Fruit fly (Drosophila melanogaster): Measurements from ENCODE around the gene PDCD-5.

DNA sequence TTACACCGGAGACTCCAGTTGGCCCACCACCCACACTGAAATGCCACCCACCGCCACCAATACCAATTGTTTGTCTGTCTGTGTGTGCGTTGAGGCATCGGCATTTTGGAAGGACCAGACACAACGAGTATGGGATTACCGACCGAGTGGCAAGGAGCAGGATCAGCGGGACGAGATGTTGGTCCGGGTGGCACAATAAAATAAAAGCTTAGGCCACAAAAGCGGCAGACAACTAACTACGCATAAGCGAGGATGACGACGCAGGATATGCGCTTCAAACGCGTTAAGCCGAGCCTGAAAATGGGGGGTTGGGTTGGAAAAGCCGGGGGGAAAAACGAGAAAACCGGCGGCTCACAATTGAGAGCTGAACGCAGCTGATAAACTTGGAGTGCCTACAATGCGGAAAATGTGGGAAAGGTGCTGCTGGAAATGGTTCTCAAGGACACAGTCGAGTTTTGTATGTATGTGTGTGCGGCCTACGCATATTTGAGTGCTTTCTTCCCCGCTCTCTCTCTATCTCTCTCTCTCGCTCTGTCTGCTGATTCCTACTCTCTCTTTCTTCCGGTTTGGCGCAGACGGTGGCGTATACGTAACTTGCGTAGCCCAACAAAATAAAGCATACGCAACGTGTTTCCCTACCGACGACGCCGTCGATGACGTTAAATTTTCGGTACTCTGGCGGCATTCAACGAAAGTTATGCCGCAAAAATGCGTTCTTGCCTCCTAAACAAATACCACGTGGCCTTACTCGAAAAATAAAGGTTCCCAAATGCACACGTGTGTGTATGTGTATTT, 39.1 kb downstream of the PDCD-5 start:
- TF ChIP-seq CG7368 (GFP tag; optimal IDR thresholded peaks at IDR 0.05) (no peak), CG15336 (GFP tag; IDR thresholded peaks at IDR 0.05) (no peak), Lpt (GFP tag; optimal IDR thresholded peaks at IDR 0.05) (no peak), CG8119 (GFP tag; IDR thresholded peaks at IDR 0.05) (no peak), esn (GFP tag; optimal IDR thresholded peaks at IDR 0.05) (no peak), CG32006 (GFP tag; optimal IDR thresholded peaks at IDR 0.05) (no peak), pdm3 (GFP tag; optimal IDR thresholded peaks at IDR 0.05) (no peak), fd59A (GFP tag; optimal IDR thresholded peaks at IDR 0.05) (no peak), CG3032 (tag; optimal IDR thresholded peaks at IDR 0.05) (no peak)

All from whole organism, prepupa.